Worm (Caenorhabditis elegans): ENCODE data around the gene F46H5.11.

Gene F46H5.11

ce11 chrX:7236717-7237116 is 35.2 kb downstream of the F46H5.11 start (continued):
- no peak for TF ChIP-seq elt-3 (tag; optimal IDR thresholded peaks at IDR 0.05)
- TF ChIP-seq lin-39 (tag; optimal IDR thresholded peaks at IDR 0.05): peak; percentile 25
- no peak for TF ChIP-seq fos-1 (tag; optimal IDR thresholded peaks at IDR 0.05)

ce11 chrX:7234723-7235203 is 37.1 kb downstream of the F46H5.11 start:
- no peak for TF ChIP-seq unc-130 (tag; optimal IDR thresholded peaks at IDR 0.05)
- peak in 1 of 2 experiments; percentile 38 for TF ChIP-seq mdl-1 (tag; optimal IDR thresholded peaks at IDR 0.05)
- peak; percentile 31 to 57 for TF ChIP-seq lsy-2 (tag; optimal IDR thresholded peaks at IDR 0.05)
- no peak for TF ChIP-seq snpc-4 (tag; optimal IDR thresholded peaks at IDR 0.05)
- TF ChIP-seq elt-3 (tag; optimal IDR thresholded peaks at IDR 0.05): no peak
- peak; percentile 8 to 14 for TF ChIP-seq efl-1 (optimal IDR thresholded peaks at IDR 0.05)
- TF ChIP-seq efl-1 (GFP tag; optimal IDR thresholded peaks at IDR 0.05 in 1 of 2): peak in 1 of 2 experiments; percentile 14
- TF ChIP-seq nhr-85 (tag): no peak
- TF ChIP-seq egl-13 (tag; optimal IDR thresholded peaks at IDR 0.05): peak; percentile 41
- peak; percentile 63 for TF ChIP-seq snu-23 (GFP tag; optimal IDR thresholded peaks at IDR 0.05)
- TF ChIP-seq irx-1 (tag; optimal IDR thresholded peaks at IDR 0.05): peak; percentile 67
- peak; percentile 29 to 56 (median 37) for TF ChIP-seq ceh-82 (tag; optimal IDR thresholded peaks at IDR 0.05)
- peak; percentile 73 for TF ChIP-seq dsc-1 (tag; optimal IDR thresholded peaks at IDR 0.05)
- peak; percentile 57 for TF ChIP-seq nhr-47 (tag; optimal IDR thresholded peaks at IDR 0.05)
- peak; percentile 69 for TF ChIP-seq rnt-1 (tag; optimal IDR thresholded peaks at IDR 0.05)
- TF ChIP-seq fkh-10 (GFP tag; optimal IDR thresholded peaks at IDR 0.05): peak; percentile 95
- peak; percentile 20 for TF ChIP-seq fkh-8 (tag; optimal IDR thresholded peaks at IDR 0.05)
- TF ChIP-seq nhr-20 (tag; optimal IDR thresholded peaks at IDR 0.05): peak; percentile 36
- peak; percentile 58 for TF ChIP-seq xbp-1 (tag; optimal IDR thresholded peaks at IDR 0.05)
- peak; percentile 74 for TF ChIP-seq swsn-7 (tag; optimal IDR thresholded peaks at IDR 0.05)
- TF ChIP-seq unc-86 (tag; optimal IDR thresholded peaks at IDR 0.05): peak; percentile 67
- TF ChIP-seq sup-37 (GFP tag; optimal IDR thresholded peaks at IDR 0.05): peak; percentile 21
- TF ChIP-seq ceh-8 (GFP tag; optimal IDR thresholded peaks at IDR 0.05): peak; percentile 3
- no peak for TF ChIP-seq ama-1 (optimal IDR thresholded peaks at IDR 0.05)
- TF ChIP-seq lin-35 (GFP tag; optimal IDR thresholded peaks at IDR 0.05): peak in 1 of 2 experiments; percentile 0
- TF ChIP-seq nhr-71 (tag; optimal IDR thresholded peaks at IDR 0.05): peak; percentile 84
- TF ChIP-seq pag-3 (tag; optimal IDR thresholded peaks at IDR 0.05; ENCODE audit: borderline replicate concordance, insufficient read depth): peak; percentile 72
- peak; percentile 39 for TF ChIP-seq mep-1 (tag; optimal IDR thresholded peaks at IDR 0.05)
- no peak for TF ChIP-seq dpl-1 (GFP tag; optimal IDR thresholded peaks at IDR 0.05)
- no peak for TF ChIP-seq nhr-77 (tag; optimal IDR thresholded peaks at IDR 0.05)
- no peak for TF ChIP-seq nhr-11 (tag; optimal IDR thresholded peaks at IDR 0.05)
- TF ChIP-seq skn-1 (tag; optimal IDR thresholded peaks at IDR 0.05): peak; percentile 7
- TF ChIP-seq nhr-19 (GFP tag; conservative IDR thresholded peaks at IDR 0.05): peak; percentile 46
- peak; percentile 83 for TF ChIP-seq tbx-2 (tag; optimal IDR thresholded peaks at IDR 0.05)
- peak; percentile 95 for TF ChIP-seq lin-14 (GFP tag; optimal IDR thresholded peaks at IDR 0.05)

ce11 chrX:7234074-7234453 is 37.8 kb downstream of the F46H5.11 start:
- no peak for TF ChIP-seq nhr-84 (tag; optimal IDR thresholded peaks at IDR 0.05)
- TF ChIP-seq grh-1 (GFP tag; IDR thresholded peaks at IDR 0.05): no peak
- no peak for TF ChIP-seq lin-15B (tag; optimal IDR thresholded peaks at IDR 0.05)
- no peak for TF ChIP-seq fkh-10 (GFP tag; optimal IDR thresholded peaks at IDR 0.05)
- TF ChIP-seq ceh-88 (GFP tag; IDR thresholded peaks at IDR 0.05): no peak
- no peak for TF ChIP-seq pax-3 (tag; optimal IDR thresholded peaks at IDR 0.05)
- no peak for TF ChIP-seq ets-5 (GFP tag; IDR thresholded peaks at IDR 0.05)
- TF ChIP-seq ceh-63 (GFP tag; optimal IDR thresholded peaks at IDR 0.05): no peak
- TF ChIP-seq nhr-77 (tag; optimal IDR thresholded peaks at IDR 0.05): no peak
- TF ChIP-seq vab-15 (tag; optimal IDR thresholded peaks at IDR 0.05): no peak
- no peak for TF ChIP-seq sup-37 (GFP tag; optimal IDR thresholded peaks at IDR 0.05)
- TF ChIP-seq elt-2 (tag; optimal IDR thresholded peaks at IDR 0.05): no peak
